Fruit fly (Drosophila melanogaster): Measurements from ENCODE around the gene btsz.

The btsz gene

DNA sequence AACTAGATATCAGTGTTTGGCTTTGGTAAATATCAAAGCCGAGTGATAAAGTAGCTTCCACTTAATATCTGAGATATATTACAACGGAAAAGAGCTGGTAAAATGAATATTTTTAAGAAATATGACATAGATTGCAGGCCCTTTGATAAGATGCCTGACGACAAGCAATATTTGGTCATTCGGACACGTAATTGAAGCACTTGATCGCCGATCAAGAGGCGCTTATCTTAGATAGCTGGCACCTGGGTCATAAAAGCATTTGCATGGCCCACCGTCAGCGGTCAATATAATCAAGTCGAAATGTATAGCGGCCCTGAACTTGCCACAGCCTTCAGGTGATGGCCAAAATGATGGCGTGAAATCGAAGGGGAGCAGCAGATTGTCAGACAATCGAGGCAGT, 64.6 kb downstream of the btsz start:
- TF ChIP-seq vri (GFP tag; optimal IDR thresholded peaks at IDR 0.05) (peak; percentile 43), CG6276 (GFP tag; optimal IDR thresholded peaks at IDR 0.05) (no peak), CG6854 (GFP tag; optimal IDR thresholded peaks at IDR 0.05) (no peak), CG32006 (GFP tag; optimal IDR thresholded peaks at IDR 0.05) (no peak), Smox (GFP tag; optimal IDR thresholded peaks at IDR 0.05) (no peak), net (GFP tag; optimal IDR thresholded peaks at IDR 0.05) (no peak)

DNA sequence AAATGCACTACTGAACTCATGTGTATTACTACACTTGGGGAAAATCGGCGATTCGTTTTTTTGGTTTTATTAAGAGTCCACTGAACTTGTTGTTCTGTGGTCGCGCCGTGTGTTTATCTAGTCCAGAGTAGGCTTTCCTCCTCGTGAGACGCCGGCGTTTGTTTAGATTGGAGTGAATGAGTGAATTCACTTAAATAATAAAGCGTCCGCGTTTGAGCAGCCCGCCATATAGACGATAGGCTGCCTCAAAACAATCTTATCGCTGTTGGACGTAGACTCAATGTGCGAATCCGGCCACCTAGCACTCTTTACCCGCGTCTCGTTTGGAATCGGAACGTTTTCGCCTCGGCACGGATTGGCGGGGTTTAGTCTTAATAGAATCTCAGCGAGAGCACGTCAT, 73.9 kb downstream of the btsz start, which contains the start of gene CG14857:
CG14857 (plus strand) TSS at position 367 of the 400 bp plus-strand sequence.
- TF ChIP-seq CG6792 (GFP tag; optimal IDR thresholded peaks at IDR 0.05) (no peak), vri (GFP tag; optimal IDR thresholded peaks at IDR 0.05) (peak; percentile 55), CG8119 (GFP tag; IDR thresholded peaks at IDR 0.05) (no peak), fkh (GFP tag; optimal IDR thresholded peaks at IDR 0.05) (peak; percentile 56)

DNA sequence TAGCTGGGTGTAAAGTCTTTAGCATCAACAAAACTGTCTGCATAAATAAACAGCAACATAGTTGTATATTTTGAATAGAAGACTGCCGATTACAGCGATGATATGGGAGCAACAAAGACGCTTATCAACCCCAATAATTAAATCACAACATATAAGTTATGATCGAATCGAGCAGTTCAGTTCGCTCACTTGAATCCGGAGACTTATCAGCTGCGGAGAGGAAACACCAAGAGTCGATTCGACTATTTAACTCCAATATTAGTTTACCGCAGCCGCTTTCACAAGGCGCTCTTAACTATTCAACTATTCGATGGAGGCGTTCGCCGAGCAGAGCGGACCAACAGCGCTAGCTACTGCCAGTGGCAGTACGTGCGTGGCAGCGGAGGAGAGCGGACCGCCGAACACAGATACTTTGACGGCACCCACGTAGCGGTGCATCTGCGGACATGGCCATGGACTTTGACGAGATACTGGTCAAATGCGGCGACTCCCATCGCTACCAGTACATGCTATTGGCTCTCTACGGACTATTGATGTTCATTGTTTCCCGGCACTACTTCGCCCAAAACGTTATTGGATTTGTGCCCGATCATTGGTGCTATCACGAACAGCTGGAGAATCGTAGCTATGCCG, 76.5 kb downstream of the btsz start, which contains the start of gene CG14856:
CG14856 (plus strand) TSS at position 361 of the 633 bp plus-strand sequence.
- TF ChIP-seq eg (GFP tag; IDR thresholded peaks at IDR 0.05) (0 out of 3 replicates have a peak, but pooled peaks have one; percentile 34), net (GFP tag; optimal IDR thresholded peaks at IDR 0.05) (no peak), acj6 (GFP tag; optimal IDR thresholded peaks at IDR 0.05) (no peak), Hr4 (GFP tag; optimal IDR thresholded peaks at IDR 0.05) (no peak), CG16779 (tag; optimal IDR thresholded peaks at IDR 0.05) (no peak)

DNA sequence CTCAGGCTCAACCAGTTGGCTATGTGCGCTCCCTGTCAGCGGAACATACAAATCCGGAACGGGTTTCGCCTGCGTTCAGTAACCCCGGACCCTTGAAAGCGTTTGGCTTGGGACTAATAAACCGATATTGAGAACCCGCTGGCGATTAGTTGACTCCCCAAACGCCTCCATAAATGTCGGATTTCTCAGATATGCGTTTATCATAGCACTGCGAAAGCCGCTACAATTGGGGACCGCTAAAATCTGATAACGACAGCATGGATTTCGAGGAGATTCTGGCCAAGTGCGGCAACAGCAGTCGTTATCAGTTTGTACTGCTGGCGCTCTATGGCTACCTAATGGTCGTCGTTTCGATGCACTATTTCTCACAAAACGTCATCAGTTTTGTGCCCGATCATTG, 79.0 kb downstream of the btsz start, which contains the start of gene CG14855:
CG14855 (plus strand) TSS at position 12 of the 400 bp plus-strand sequence.
- TF ChIP-seq CG32006 (GFP tag; optimal IDR thresholded peaks at IDR 0.05) (no peak), Hr39 (GFP tag; optimal IDR thresholded peaks at IDR 0.05) (no peak), Hr38 (GFP tag; optimal IDR thresholded peaks at IDR 0.05) (no peak), Blimp-1 (GFP tag; optimal IDR thresholded peaks at IDR 0.05) (no peak), Ets96B (tag; optimal IDR thresholded peaks at IDR 0.05) (no peak), achi (GFP tag; optimal IDR thresholded peaks at IDR 0.05) (no peak), ss (GFP tag; optimal IDR thresholded peaks at IDR 0.05) (no peak), CG10669 (GFP tag; optimal IDR thresholded peaks at IDR 0.05) (no peak)

DNA sequence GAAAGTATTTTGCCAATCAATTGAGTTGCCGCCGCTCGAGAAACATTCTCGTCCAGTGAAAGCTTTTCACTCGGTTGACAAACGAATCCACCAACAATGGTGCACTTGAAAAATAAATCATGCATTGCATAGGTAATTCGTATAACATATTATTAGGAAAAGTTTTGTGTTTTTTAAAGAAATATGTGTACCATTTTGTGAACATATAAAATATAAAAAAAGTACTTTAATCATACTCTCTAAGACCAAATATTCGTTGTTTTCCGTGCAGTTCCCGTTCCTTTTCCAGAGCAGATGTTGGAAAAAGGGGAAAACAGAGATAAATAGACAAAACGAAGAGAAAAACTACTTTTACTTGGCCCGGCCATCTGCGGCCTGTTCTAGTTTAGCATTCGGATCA, 88.6 kb downstream of the btsz start:
- peak; percentile 54; the same call in 2 of the 3 replicates for TF ChIP-seq CG8119 (GFP tag; IDR thresholded peaks at IDR 0.05)
- TF ChIP-seq CG34406 (GFP tag; optimal IDR thresholded peaks at IDR 0.05) = no peak
- no peak for TF ChIP-seq CG3919 (GFP tag; optimal IDR thresholded peaks at IDR 0.05)
- TF ChIP-seq CG11762 (GFP tag; optimal IDR thresholded peaks at IDR 0.05; ENCODE audit: insufficient read depth) = no peak
- no peak for TF ChIP-seq CG31627 (GFP tag; optimal IDR thresholded peaks at IDR 0.05)
- TF ChIP-seq CG7368 (GFP tag; optimal IDR thresholded peaks at IDR 0.05) = no peak
- TF ChIP-seq CG6163 (GFP tag; IDR thresholded peaks at IDR 0.05) = no peak
- TF ChIP-seq CG10631 (GFP tag; optimal IDR thresholded peaks at IDR 0.05) = peak; percentile 6
- no peak for TF ChIP-seq fd85E (GFP tag; optimal IDR thresholded peaks at IDR 0.05)
- TF ChIP-seq Eip78C (GFP tag) = no peak
- TF ChIP-seq OdsH (GFP tag; optimal IDR thresholded peaks at IDR 0.05) = no peak
- TF ChIP-seq cyc (GFP tag; optimal IDR thresholded peaks at IDR 0.05) = no peak
- no peak for TF ChIP-seq CG8319 (GFP tag; optimal IDR thresholded peaks at IDR 0.05)
- no peak for TF ChIP-seq Sox102F (GFP tag; optimal IDR thresholded peaks at IDR 0.05)
- TF ChIP-seq CG6792 (GFP tag; optimal IDR thresholded peaks at IDR 0.05) = no peak
- TF ChIP-seq CG4318 (GFP tag; optimal IDR thresholded peaks at IDR 0.05) = no peak
- peak in 1 of 2 experiments; percentile 19 for TF ChIP-seq salr (GFP tag; optimal IDR thresholded peaks at IDR 0.05)
- TF ChIP-seq Hr4 (GFP tag; optimal IDR thresholded peaks at IDR 0.05) = peak; percentile 20
- no peak for TF ChIP-seq CG6854 (GFP tag; optimal IDR thresholded peaks at IDR 0.05)

All from whole organism, prepupa.